Worm (Caenorhabditis elegans) whole organism, young adult: ENCODE results near the gene F44D12.10.

Experiments used
- B0019.2 ChIP-seq: fragments of 200-800 bp; sonication (Bioruptor generic); conservative IDR thresholded peaks from 2 replicates; pipeline ENCODE4 v1.3.6; 2022; ENCODE audit warnings: missing genetic modification reagents, missing genetic modification characterization, missing compliant biosample characterization
- C17E4.6 ChIP-seq: fragments of 200-800 bp; sonication (Bioruptor generic); IDR thresholded peaks from 2 replicates; pipeline ENCODE4 v1.3.6; 2022; ENCODE audit warnings: missing genetic modification reagents, missing genetic modification characterization, missing compliant biosample characterization
- F33H1.4 ChIP-seq: fragments of 200-800 bp; sonication (Bioruptor generic); IDR thresholded peaks from 2 replicates; pipeline ENCODE4 v1.3.6; 2022; ENCODE audit warnings: missing genetic modification reagents, missing genetic modification characterization, missing compliant biosample characterization
- F37B4.10 ChIP-seq: fragments of 200-800 bp; sonication (Bioruptor generic); IDR thresholded peaks from 2 replicates; pipeline ENCODE4 v1.3.6; 2022; ENCODE audit warnings: missing genetic modification characterization, missing compliant biosample characterization
- F49E8.2 ChIP-seq: sonication (generic microtip); optimal IDR thresholded peaks from 3 replicates; lab custom pipeline; 2017; ENCODE audit warnings: missing genetic modification characterization, mild to moderate bottlenecking, missing compliant biosample characterization, antibody characterized with exemption, moderate library complexity; ENCODE audit not compliant: insufficient read depth
- F52B5.7 ChIP-seq: sonication (generic microtip); optimal IDR thresholded peaks from 2 replicates; lab custom pipeline; 2016; ENCODE audit warnings: mild to moderate bottlenecking, missing genetic modification characterization, missing compliant biosample characterization
- K11D2.4 ChIP-seq: fragments of 200-800 bp; sonication (Bioruptor generic); IDR thresholded peaks from 2 replicates; pipeline ENCODE4 v1.3.6; 2022; ENCODE audit warnings: missing genetic modification reagents, missing genetic modification characterization, missing compliant biosample characterization
- Y53G8AR.9 ChIP-seq: fragments of 200-800 bp; sonication (Bioruptor generic); conservative IDR thresholded peaks from 2 replicates; pipeline ENCODE4 v1.3.6; 2022; ENCODE audit warnings: missing genetic modification reagents, missing genetic modification characterization, missing compliant biosample characterization
- Y56A3A.18 ChIP-seq: fragments of 200-800 bp; sonication (Bioruptor generic); IDR thresholded peaks from 2 replicates; pipeline ENCODE4 v1.3.6; 2022; ENCODE audit warnings: missing genetic modification reagents, missing genetic modification characterization, missing compliant biosample characterization
- ZK185.1 ChIP-seq: sonication (generic microtip); optimal IDR thresholded peaks from 2 replicates; lab custom pipeline; 2016; ENCODE audit warnings: mild to moderate bottlenecking, missing genetic modification characterization, missing compliant biosample characterization; ENCODE audit not compliant: poor library complexity, severe bottlenecking
- ama-1 ChIP-seq, 3 experiments: fragments of 150-350 bp in 1 of 3; sonication (generic microtip) in 2 of 3; optimal IDR thresholded peaks; 2 replicates each; lab custom pipeline; 2014 to 2018; ENCODE audit warnings: missing biosample characterization in 2 of 3, missing genetic modification characterization in 2 of 3, missing genetic modification reagents in 2 of 3
- attf-6 ChIP-seq: fragments of 200-800 bp; sonication (Bioruptor generic); IDR thresholded peaks from 2 replicates; pipeline ENCODE4 v1.3.6; 2022; ENCODE audit warnings: missing genetic modification reagents, missing genetic modification characterization, missing compliant biosample characterization
- bed-1 ChIP-seq: fragments of 200-800 bp; sonication (Bioruptor generic); IDR thresholded peaks from 2 replicates; pipeline ENCODE4 v1.3.6; 2022; ENCODE audit warnings: missing genetic modification reagents, missing genetic modification characterization, missing compliant biosample characterization
- cebp-1 ChIP-seq, 2 experiments: fragments of 200-800 bp in 1 of 2; sonication (Bioruptor generic) in 1 of 2; sonication (generic microtip) in 1 of 2; IDR thresholded peaks in 1 of 2; optimal IDR thresholded peaks in 1 of 2; 2 replicates each; pipeline versions ENCODE4 v1.3.6 to Lab custom; 2017 to 2022; ENCODE audit warnings: missing compliant biosample characterization in 2 of 2, missing genetic modification characterization in 2 of 2, mild to moderate bottlenecking in 1 of 2, missing genetic modification reagents in 1 of 2, moderate library complexity in 1 of 2
- ceh-91 ChIP-seq: fragments of 200-800 bp; sonication (Bioruptor generic); IDR thresholded peaks from 2 replicates; pipeline ENCODE4 v1.3.6; 2022; ENCODE audit warnings: missing genetic modification reagents, missing genetic modification characterization, missing compliant biosample characterization
- chd-7 ChIP-seq: sonication (generic microtip); optimal IDR thresholded peaks from 2 replicates; lab custom pipeline; 2016; ENCODE audit warnings: mild to moderate bottlenecking, missing genetic modification characterization, moderate library complexity, missing compliant biosample characterization
- dpl-1 ChIP-seq: fragments of 150-350 bp; optimal IDR thresholded peaks from 2 replicates; lab custom pipeline; 2014; ENCODE audit warnings: missing biosample characterization, missing genetic modification reagents, missing genetic modification characterization
- efl-1 ChIP-seq: fragments of 150-350 bp; optimal IDR thresholded peaks from 2 replicates; lab custom pipeline; 2014; ENCODE audit warnings: missing biosample characterization, missing genetic modification reagents, missing genetic modification characterization
- ets-4 ChIP-seq: fragments of 200-800 bp; sonication (Bioruptor generic); optimal IDR thresholded peaks from 2 replicates; lab custom pipeline; 2018; ENCODE audit warnings: mild to moderate bottlenecking, missing genetic modification characterization, missing compliant biosample characterization
- him-1 ChIP-seq: sonication (generic microtip); optimal IDR thresholded peaks from 2 replicates; lab custom pipeline; 2016; ENCODE audit warnings: missing genotype, missing genetic modification reagents, missing genetic modification characterization, missing compliant biosample characterization
- hmg-1.2 ChIP-seq: fragments of 200-800 bp; sonication (Bioruptor generic); IDR thresholded peaks from 2 replicates; pipeline ENCODE4 v1.3.6; 2022; ENCODE audit warnings: missing genetic modification reagents, missing genetic modification characterization, missing compliant biosample characterization
- hsf-1 ChIP-seq: fragments of 200-800 bp; sonication (Bioruptor generic); IDR thresholded peaks from 2 replicates; pipeline ENCODE4 v1.3.6; 2022; ENCODE audit warnings: missing genetic modification reagents, missing genetic modification characterization, missing compliant biosample characterization
- let-607 ChIP-seq, 2 experiments: fragments of 200-800 bp in 1 of 2; sonication (Bioruptor generic) in 1 of 2; sonication (generic microtip) in 1 of 2; optimal IDR thresholded peaks; 2 replicates each; lab custom pipeline; 2016 to 2018; ENCODE audit warnings: mild to moderate bottlenecking in 2 of 2, missing compliant biosample characterization in 2 of 2, missing genetic modification characterization in 2 of 2, moderate library complexity in 2 of 2, missing genotype in 1 of 2
- lin-26 ChIP-seq: fragments of 200-800 bp; sonication (Bioruptor generic); IDR thresholded peaks from 2 replicates; pipeline ENCODE4 v1.3.6; 2022; ENCODE audit warnings: missing genetic modification reagents, missing genetic modification characterization, missing compliant biosample characterization
- lin-35 ChIP-seq, 3 experiments: fragments of 150-350 bp in 2 of 3; sonication (generic microtip) in 1 of 3; optimal IDR thresholded peaks; 2 replicates each; lab custom pipeline; 2014 to 2018; ENCODE audit warnings: missing biosample characterization in 3 of 3, missing genetic modification characterization in 3 of 3, missing genetic modification reagents in 3 of 3
- lin-54 ChIP-seq: fragments of 200-800 bp; sonication (Bioruptor generic); optimal IDR thresholded peaks from 2 replicates; lab custom pipeline; 2018; ENCODE audit warnings: mild to moderate bottlenecking, missing genetic modification characterization, missing compliant biosample characterization
- lir-1 ChIP-seq: fragments of 200-800 bp; sonication (Bioruptor generic); conservative IDR thresholded peaks from 2 replicates; pipeline ENCODE4 v1.3.6; 2022; ENCODE audit warnings: missing genetic modification reagents, missing genetic modification characterization, missing compliant biosample characterization
- lsl-1 ChIP-seq: fragments of 200-800 bp; sonication (Bioruptor generic); optimal IDR thresholded peaks from 2 replicates; lab custom pipeline; 2018; ENCODE audit warnings: mild to moderate bottlenecking, missing genetic modification characterization, moderate library complexity, missing compliant biosample characterization
- madf-3 ChIP-seq: fragments of 200-800 bp; sonication (Bioruptor generic); IDR thresholded peaks from 2 replicates; pipeline ENCODE4 v1.3.6; 2022; ENCODE audit warnings: missing genetic modification reagents, missing genetic modification characterization, missing compliant biosample characterization
- madf-8 ChIP-seq: fragments of 200-800 bp; sonication (Bioruptor generic); conservative IDR thresholded peaks from 2 replicates; pipeline ENCODE4 v1.3.6; 2022; ENCODE audit warnings: missing genetic modification reagents, missing genetic modification characterization, missing compliant biosample characterization
- mcd-1 ChIP-seq: fragments of 200-800 bp; sonication (Bioruptor generic); IDR thresholded peaks from 2 replicates; pipeline ENCODE4 v1.3.6; 2022; ENCODE audit warnings: missing genetic modification reagents, missing genetic modification characterization, missing compliant biosample characterization
- nfyb-1 ChIP-seq: fragments of 200-800 bp; sonication (Bioruptor generic); IDR thresholded peaks from 2 replicates; pipeline ENCODE4 v1.3.6; 2022; ENCODE audit warnings: missing genetic modification reagents, missing genetic modification characterization, missing compliant biosample characterization
- nhr-80 ChIP-seq: sonication (generic microtip); optimal IDR thresholded peaks from 2 replicates; lab custom pipeline; 2016; ENCODE audit warnings: missing genetic modification characterization, missing compliant biosample characterization
- nhr-90 ChIP-seq: sonication (generic microtip); optimal IDR thresholded peaks from 2 replicates; lab custom pipeline; 2016; ENCODE audit warnings: missing genotype, mild to moderate bottlenecking, missing genetic modification characterization, missing compliant biosample characterization
- rec-8 ChIP-seq, 2 experiments: sonication (generic microtip); optimal IDR thresholded peaks; 2 replicates each; lab custom pipeline; 2016; ENCODE audit warnings: mild to moderate bottlenecking in 2 of 2, missing genetic modification characterization in 2 of 2, missing genetic modification reagents in 2 of 2, missing genotype in 2 of 2, missing biosample characterization in 1 of 2, missing compliant biosample characterization in 1 of 2, moderate library complexity in 1 of 2
- repo-1 ChIP-seq: sonication (generic microtip); optimal IDR thresholded peaks from 2 replicates; lab custom pipeline; 2017; ENCODE audit warnings: mild to moderate bottlenecking, missing genetic modification characterization, missing compliant biosample characterization
- sdz-38 ChIP-seq: sonication (generic microtip); optimal IDR thresholded peaks from 2 replicates; lab custom pipeline; 2016; ENCODE audit warnings: missing genotype, missing genetic modification characterization, missing compliant biosample characterization
- snpc-1.1 ChIP-seq: sonication (generic microtip); optimal IDR thresholded peaks from 2 replicates; lab custom pipeline; 2017; ENCODE audit warnings: missing genetic modification characterization, mild to moderate bottlenecking, missing compliant biosample characterization, antibody characterized with exemption, moderate library complexity, missing genotype, missing genetic modification reagents; ENCODE audit not compliant: insufficient read depth
- snpc-3.4 ChIP-seq: sonication (generic microtip); optimal IDR thresholded peaks from 2 replicates; lab custom pipeline; 2017; ENCODE audit warnings: missing genetic modification characterization, mild to moderate bottlenecking, missing compliant biosample characterization, antibody characterized with exemption, moderate library complexity, missing genotype, missing genetic modification reagents
- somi-1 ChIP-seq: fragments of 200-800 bp; sonication (Bioruptor generic); optimal IDR thresholded peaks from 2 replicates; lab custom pipeline; 2018; ENCODE audit warnings: mild to moderate bottlenecking, missing genetic modification characterization, missing compliant biosample characterization
- tbp1 ChIP-seq: fragments of 200-800 bp; sonication (Bioruptor generic); optimal IDR thresholded peaks from 2 replicates; lab custom pipeline; 2018; ENCODE audit warnings: mild to moderate bottlenecking, missing genetic modification characterization, missing compliant biosample characterization
- ztf-22 ChIP-seq: fragments of 200-800 bp; sonication (Bioruptor generic); optimal IDR thresholded peaks from 2 replicates; lab custom pipeline; 2018; ENCODE audit warnings: mild to moderate bottlenecking, missing genetic modification characterization, moderate library complexity, missing compliant biosample characterization

The F44D12.10 gene

DNA sequence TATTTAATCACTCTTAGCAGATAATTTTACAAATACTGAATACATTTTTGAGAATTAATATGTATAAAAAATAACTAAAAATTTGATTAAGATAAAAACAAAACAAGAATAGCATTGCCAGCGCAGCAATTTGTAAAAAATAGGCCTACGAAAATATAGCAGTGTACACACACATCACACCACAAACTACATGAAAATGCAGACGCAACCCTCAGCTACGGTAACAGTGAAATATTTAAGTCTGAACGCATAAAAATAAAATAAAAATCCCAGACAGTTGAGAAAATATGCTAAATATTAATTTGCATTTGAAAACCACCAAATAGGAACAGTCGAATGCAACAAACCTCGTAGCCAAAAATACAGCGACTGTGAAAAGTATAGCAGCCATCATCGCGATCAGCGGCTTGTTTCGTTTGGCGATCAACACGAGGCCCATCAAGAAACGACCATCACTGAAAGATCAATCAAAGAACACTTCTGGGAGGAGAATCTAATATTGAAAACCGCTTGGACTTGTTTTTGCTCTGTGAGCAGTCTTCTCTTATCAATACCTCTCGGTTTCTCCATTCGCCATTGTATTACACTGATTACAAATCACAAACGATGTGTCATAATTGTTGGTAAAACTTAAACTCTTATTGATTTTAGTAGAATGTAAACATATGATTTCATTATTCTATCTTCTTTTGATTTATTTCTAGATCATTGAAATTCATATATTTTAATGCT lies 38.2 kb downstream of the F44D12.10 start, which contains the start of gene pyp-1 (continued):
- no peak for TF ChIP-seq snpc-3.4 (tag; lab: Kevin White, UChicago)
- no peak for TF ChIP-seq madf-3 (GFP tag; lab: Robert Waterston, UW)
- peak; percentile 18 for TF ChIP-seq nhr-80 (tag; lab: Kevin White, UChicago)
- peak in 1 of 3 experiments; percentile 31 for TF ChIP-seq lin-35 (GFP tag; optimal IDR thresholded peaks at IDR 0.05; lab: Kevin White, UChicago)
- no peak for TF ChIP-seq lir-1
- no peak for TF ChIP-seq repo-1 (tag; lab: Kevin White, UChicago)
- TF ChIP-seq K11D2.4: no peak
- no peak for TF ChIP-seq Y56A3A.18 (GFP tag; lab: Robert Waterston, UW)
- TF ChIP-seq chd-7 (tag; lab: Kevin White, UChicago): no peak
- TF ChIP-seq ceh-91 (GFP tag; lab: Robert Waterston, UW): peak; percentile 50; the same call in 1 of the 2 replicates

DNA sequence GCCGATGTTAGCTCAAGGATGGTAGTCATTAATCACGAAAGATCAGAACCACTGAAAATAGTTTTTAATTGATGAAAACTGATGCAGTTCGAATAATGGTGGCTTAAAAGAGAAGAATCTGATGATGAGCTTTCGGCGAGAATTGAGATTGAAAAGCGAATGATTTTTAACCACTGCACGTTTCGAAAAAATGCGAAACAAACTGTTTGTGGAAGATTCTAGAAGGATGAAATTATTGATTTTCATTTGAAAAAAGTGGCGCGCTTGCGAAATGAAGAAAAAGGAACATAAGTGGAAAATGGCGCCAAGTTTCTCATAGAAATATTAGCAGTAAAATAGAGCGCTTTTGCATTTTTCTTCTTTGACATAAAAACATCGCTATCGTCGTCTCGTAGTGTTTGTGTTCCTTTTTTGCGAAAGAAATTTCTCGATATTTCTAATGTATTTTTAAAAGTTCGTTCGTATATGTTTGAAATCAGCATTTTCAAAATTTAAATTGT lies 41.9 kb downstream of the F44D12.10 start, which contains the start of gene uba-1:
Gene uba-1 (minus strand): TSS at position 51 of the 500 bp plus-strand sequence.
- TF ChIP-seq madf-8 (GFP tag; lab: Robert Waterston, UW): peak; percentile 90
- no peak for TF ChIP-seq snpc-1.1
- TF ChIP-seq nhr-90 (tag; lab: Kevin White, UChicago): peak; percentile 13
- peak; percentile 79 for TF ChIP-seq lin-54 (GFP tag; lab: Kevin White, UChicago)
- TF ChIP-seq ama-1 (optimal IDR thresholded peaks at IDR 0.05; lab: Kevin White, UChicago): no peak
- peak; percentile 28 to 37 for TF ChIP-seq ama-1 (GFP tag; optimal IDR thresholded peaks at IDR 0.05; lab: Kevin White, UChicago)
- no peak for TF ChIP-seq him-1 (tag; lab: Kevin White, UChicago)
- TF ChIP-seq C17E4.6 (GFP tag; lab: Robert Waterston, UW): peak; percentile 77
- TF ChIP-seq F52B5.7 (tag; lab: Kevin White, UChicago): peak; percentile 35
- peak; percentile 85 for TF ChIP-seq nfyb-1 (GFP tag; lab: Robert Waterston, UW)
- peak; percentile 11; the same call in 1 of the 2 replicates for TF ChIP-seq lin-26 (GFP tag; lab: Robert Waterston, UW)
- peak; percentile 79 for TF ChIP-seq dpl-1 (GFP tag; lab: Kevin White, UChicago)
- no peak for TF ChIP-seq F37B4.10 (GFP tag; lab: Robert Waterston, UW)
- TF ChIP-seq ztf-22: peak; percentile 31
- peak; percentile 42 for TF ChIP-seq tbp1 (GFP tag; lab: Kevin White, UChicago)
- TF ChIP-seq efl-1 (GFP tag; lab: Kevin White, UChicago): peak; percentile 94
- peak; percentile 87 for TF ChIP-seq ZK185.1
- TF ChIP-seq F33H1.4: peak; percentile 67
- TF ChIP-seq bed-1 (GFP tag; lab: Robert Waterston, UW): no peak
- TF ChIP-seq let-607 (tag; optimal IDR thresholded peaks at IDR 0.05; lab: Kevin White, UChicago): peak; percentile 24 to 30
- peak; percentile 49; the same call in 1 of the 2 replicates for TF ChIP-seq cebp-1 (GFP tag; IDR thresholded peaks at IDR 0.05; lab: Robert Waterston, UW)
- TF ChIP-seq cebp-1 (tag; optimal IDR thresholded peaks at IDR 0.05; lab: Kevin White, UChicago): peak; percentile 94
- peak; percentile 70 for TF ChIP-seq lsl-1 (GFP tag; lab: Kevin White, UChicago)
- TF ChIP-seq K11D2.4: 0 out of 2 replicates have a peak, but pooled peaks have one; percentile 18
- TF ChIP-seq hmg-1.2 (GFP tag; lab: Robert Waterston, UW): peak; percentile 53
- TF ChIP-seq hsf-1 (GFP tag; lab: Robert Waterston, UW): peak; percentile 97
- TF ChIP-seq B0019.2 (GFP tag; lab: Robert Waterston, UW): peak; percentile 64; the same call in 1 of the 2 replicates
- TF ChIP-seq rec-8 (tag; optimal IDR thresholded peaks at IDR 0.05; lab: Kevin White, UChicago): peak in 1 of 2 experiments; percentile 27
- TF ChIP-seq sdz-38: no peak
- no peak for TF ChIP-seq ets-4 (GFP tag; lab: Kevin White, UChicago)
- 0 out of 2 replicates have a peak, but pooled peaks have one; percentile 25 for TF ChIP-seq attf-6
- TF ChIP-seq mcd-1 (GFP tag; lab: Robert Waterston, UW): peak; percentile 58; the same call in 1 of the 2 replicates
- no peak for TF ChIP-seq somi-1 (GFP tag; lab: Kevin White, UChicago)
- TF ChIP-seq F49E8.2 (tag; lab: Kevin White, UChicago): peak; percentile 53
- peak; percentile 89 for TF ChIP-seq Y53G8AR.9 (GFP tag; lab: Robert Waterston, UW)
